Worm (Caenorhabditis elegans): ENCODE measurements around the gene F45E1.5.
A peak's percentile ranks its signal among the peaks of the same experiment; 100 is the strongest.

DNA sequence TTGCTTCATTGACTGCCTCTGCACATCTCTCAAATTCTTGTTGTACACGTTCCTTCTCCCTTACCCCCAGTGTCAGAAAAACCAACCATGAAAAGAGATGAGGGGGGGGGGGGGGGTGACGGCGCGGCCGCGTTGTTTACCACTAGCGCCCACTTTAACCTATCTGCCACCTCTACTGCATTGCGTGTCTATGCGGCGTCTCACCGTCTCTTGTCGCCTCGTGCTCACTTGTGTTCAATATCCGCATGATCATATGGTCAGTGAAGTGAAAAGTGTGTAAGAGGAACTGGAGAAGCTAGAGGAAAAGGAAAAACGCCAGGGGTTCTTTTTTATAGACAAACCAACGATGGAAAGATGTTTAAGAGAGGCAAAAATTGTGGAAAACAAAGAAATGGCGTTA, 43.2 kb downstream of the F45E1.5 start:
- TF ChIP-seq ztf-4 (tag; optimal IDR thresholded peaks at IDR 0.05) (peak; percentile 49), elt-1 (tag; optimal IDR thresholded peaks at IDR 0.05) (no peak), C34F6.9 (tag; optimal IDR thresholded peaks at IDR 0.05) (peak; percentile 83), mdl-1 (tag; optimal IDR thresholded peaks at IDR 0.05) (peak; percentile 86 to 94)

All from whole organism, L2 larva.